Fruit fly (Drosophila melanogaster) whole organism, prepupa: ENCODE results near the gene CG44532.

ENCODE experiments used
- CG11762 ChIP-seq: fragments of 200-800 bp; sonication (Bioruptor generic); optimal IDR thresholded peaks from 3 replicates; lab custom pipeline; 2016; ENCODE audit warnings: missing biosample characterization, missing genetic modification characterization; ENCODE audit not compliant: insufficient read depth
- CG16779 ChIP-seq: fragments of 200-800 bp; sonication (Bioruptor generic); optimal IDR thresholded peaks from 3 replicates; lab custom pipeline; 2017; ENCODE audit warnings: missing biosample characterization, mild to moderate bottlenecking, missing genetic modification characterization
- CG32006 ChIP-seq: fragments of 200-800 bp; sonication (Bioruptor generic); optimal IDR thresholded peaks from 3 replicates; lab custom pipeline; 2017; ENCODE audit warnings: missing biosample characterization, mild to moderate bottlenecking, missing genetic modification characterization
- CG7368 ChIP-seq: fragments of 200-800 bp; sonication (Bioruptor generic); optimal IDR thresholded peaks from 3 replicates; lab custom pipeline; 2016; ENCODE audit warnings: missing biosample characterization, missing genetic modification characterization
- CG8119 ChIP-seq: fragments of 200-800 bp; sonication (Bioruptor generic); IDR thresholded peaks from 3 replicates; pipeline ENCODE4 v1.3.6; 2022; ENCODE audit warnings: missing biosample characterization, missing genetic modification characterization
- Eip75B ChIP-seq: fragments of 200-800 bp; sonication (Bioruptor generic); optimal IDR thresholded peaks from 3 replicates; lab custom pipeline; 2016; ENCODE audit warnings: missing biosample characterization, missing genetic modification characterization
- Gug ChIP-seq: fragments of 200-800 bp; sonication (Bioruptor generic); IDR thresholded peaks from 2 replicates; pipeline ENCODE4 v1.3.6; 2022; ENCODE audit warnings: missing biosample characterization, missing genetic modification characterization
- Smox ChIP-seq: fragments of 200-800 bp; sonication (Bioruptor generic); optimal IDR thresholded peaks from 3 replicates; lab custom pipeline; 2016; ENCODE audit warnings: missing biosample characterization, missing genetic modification characterization
- Sox15 ChIP-seq: fragments of 200-800 bp; sonication (Bioruptor generic); optimal IDR thresholded peaks from 3 replicates; lab custom pipeline; 2016; ENCODE audit warnings: missing biosample characterization, missing genetic modification characterization
- lz ChIP-seq: fragments of 200-800 bp; sonication (Bioruptor generic); optimal IDR thresholded peaks from 3 replicates; lab custom pipeline; 2016; ENCODE audit warnings: missing biosample characterization, missing genetic modification characterization

DNA sequence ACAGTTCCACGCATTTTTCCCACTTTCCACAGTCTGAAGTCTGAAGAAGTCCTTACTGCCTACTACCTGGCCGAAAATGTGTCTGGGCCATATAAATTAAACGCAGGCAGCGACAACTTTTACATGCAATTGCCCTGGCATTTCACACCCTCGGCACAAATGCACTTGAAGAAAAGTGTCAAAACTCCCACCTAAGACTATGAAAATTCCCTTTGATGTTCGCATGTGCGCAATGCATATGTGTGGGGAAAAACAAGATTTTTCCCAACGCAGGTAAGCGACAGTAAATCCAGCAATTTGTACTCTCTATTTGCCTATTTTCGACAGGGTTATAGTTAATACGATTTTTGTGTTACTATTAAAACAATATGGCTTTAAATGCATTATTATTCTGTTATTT, 32.5 kb upstream of the CG44532 start:
- no peak for TF ChIP-seq Eip75B (GFP tag; lab: Kevin White, UChicago)
- no peak for TF ChIP-seq Sox15
- no peak for TF ChIP-seq Smox (GFP tag; lab: Kevin White, UChicago)
- TF ChIP-seq Gug: no peak
- no peak for TF ChIP-seq CG11762 (GFP tag; lab: Kevin White, UChicago)
- TF ChIP-seq lz (GFP tag; lab: Kevin White, UChicago): no peak
- TF ChIP-seq CG8119: no peak
- no peak for TF ChIP-seq CG32006 (GFP tag; lab: Kevin White, UChicago)
- no peak for TF ChIP-seq CG7368 (GFP tag; lab: Kevin White, UChicago)
- TF ChIP-seq CG16779: no peak
